Fruit fly (Drosophila melanogaster) whole organism, embryonic: ENCODE measurements around the gene Diedel2.

ENCODE experiments used
- Adf1 ChIP-seq: fragments of 200-800 bp; sonication (Bioruptor generic); IDR thresholded peaks from 2 replicates; pipeline ENCODE4 v1.3.6; 2022; ENCODE audit warnings: missing biosample characterization, missing genetic modification characterization
- CG10267 ChIP-seq: fragments of 200-800 bp; sonication (Bioruptor generic); optimal IDR thresholded peaks from 2 replicates; lab custom pipeline; 2018; ENCODE audit warnings: missing biosample characterization, mild to moderate bottlenecking, missing genetic modification characterization, moderate library complexity
- CG11504 ChIP-seq: fragments of 200-800 bp; sonication (Bioruptor generic); optimal IDR thresholded peaks from 3 replicates; lab custom pipeline; 2019; ENCODE audit warnings: missing biosample characterization, mild to moderate bottlenecking, missing genetic modification characterization, moderate library complexity
- CG11723 ChIP-seq: fragments of 200-800 bp; sonication (Bioruptor generic); optimal IDR thresholded peaks from 2 replicates; lab custom pipeline; 2017; ENCODE audit warnings: missing biosample characterization, mild to moderate bottlenecking, missing genetic modification characterization
- CG12219 ChIP-seq: fragments of 200-800 bp; sonication (Bioruptor generic); optimal IDR thresholded peaks from 3 replicates; lab custom pipeline; 2018; ENCODE audit warnings: missing biosample characterization, mild to moderate bottlenecking, missing genetic modification characterization
- CG12391 ChIP-seq: fragments of 200-800 bp; sonication (Bioruptor generic); optimal IDR thresholded peaks from 3 replicates; lab custom pipeline; 2018; ENCODE audit warnings: missing biosample characterization, mild to moderate bottlenecking, missing genetic modification characterization, moderate library complexity
- CG12942 ChIP-seq: fragments of 200-800 bp; sonication (Bioruptor generic); optimal IDR thresholded peaks from 3 replicates; lab custom pipeline; 2016; ENCODE audit warnings: missing biosample characterization, missing genetic modification characterization
- CG13287 ChIP-seq: fragments of 200-800 bp; sonication (Bioruptor generic); IDR thresholded peaks from 2 replicates; pipeline ENCODE4 v1.3.6; 2022; ENCODE audit warnings: missing biosample characterization, missing genetic modification characterization; ENCODE audit not compliant: partially characterized antibody
- CG14710 ChIP-seq: fragments of 200-800 bp; sonication (Bioruptor generic); optimal IDR thresholded peaks from 3 replicates; lab custom pipeline; 2019; ENCODE audit warnings: missing biosample characterization, mild to moderate bottlenecking, missing genetic modification characterization, moderate library complexity
- CG15696 ChIP-seq: fragments of 200-800 bp; sonication (Bioruptor generic); optimal IDR thresholded peaks from 2 replicates; lab custom pipeline; 2019; ENCODE audit warnings: missing biosample characterization, mild to moderate bottlenecking, missing genetic modification characterization, moderate library complexity
- CG16863 ChIP-seq: fragments of 200-800 bp; sonication (Bioruptor generic); optimal IDR thresholded peaks from 3 replicates; lab custom pipeline; 2016; ENCODE audit warnings: missing biosample characterization, missing genetic modification characterization
- CG17361 ChIP-seq: fragments of 200-800 bp; sonication (Bioruptor generic); IDR thresholded peaks from 3 replicates; pipeline ENCODE4 v1.3.6; 2022; ENCODE audit warnings: missing biosample characterization, missing genetic modification characterization
- CG3281 ChIP-seq: fragments of 200-800 bp; sonication (Bioruptor generic); optimal IDR thresholded peaks from 3 replicates; lab custom pipeline; 2017; ENCODE audit warnings: missing biosample characterization, mild to moderate bottlenecking, missing genetic modification characterization
- CG33557 ChIP-seq: fragments of 200-800 bp; sonication (Bioruptor generic); optimal IDR thresholded peaks from 2 replicates; lab custom pipeline; 2019; ENCODE audit warnings: missing biosample characterization, mild to moderate bottlenecking, missing genetic modification characterization, moderate library complexity
- CG3407 ChIP-seq: fragments of 200-800 bp; sonication (Bioruptor generic); optimal IDR thresholded peaks from 2 replicates; lab custom pipeline; 2018; ENCODE audit warnings: missing biosample characterization, mild to moderate bottlenecking, missing genetic modification characterization
- CG3847 ChIP-seq: fragments of 200-800 bp; sonication (Bioruptor generic); IDR thresholded peaks from 2 replicates; pipeline ENCODE4 v1.3.6; 2022; ENCODE audit warnings: missing biosample characterization, missing genetic modification characterization
- CG6272 ChIP-seq: fragments of 200-800 bp; sonication (Bioruptor generic); IDR thresholded peaks from 2 replicates; pipeline ENCODE4 v1.3.6; 2022; ENCODE audit warnings: missing biosample characterization, missing genetic modification characterization
- CG9817 ChIP-seq: fragments of 200-800 bp; sonication (Bioruptor generic); optimal IDR thresholded peaks from 2 replicates; lab custom pipeline; 2018; ENCODE audit warnings: missing biosample characterization, mild to moderate bottlenecking, missing genetic modification characterization, moderate library complexity
- CrebB ChIP-seq: fragments of 200-800 bp; sonication (Bioruptor generic); optimal IDR thresholded peaks from 3 replicates; lab custom pipeline; 2018; ENCODE audit warnings: missing biosample characterization, mild to moderate bottlenecking, missing genetic modification characterization
- Dip2 ChIP-seq: fragments of 200-800 bp; sonication (Bioruptor generic); IDR thresholded peaks from 2 replicates; pipeline ENCODE4 v1.3.6; 2022; ENCODE audit warnings: missing biosample characterization, missing genetic modification characterization
- Dip3 ChIP-seq: fragments of 200-800 bp; sonication (Bioruptor generic); optimal IDR thresholded peaks from 3 replicates; lab custom pipeline; 2016; ENCODE audit warnings: missing biosample characterization, missing genetic modification characterization
- Fer1 ChIP-seq: fragments of 200-800 bp; sonication (Bioruptor generic); optimal IDR thresholded peaks from 2 replicates; lab custom pipeline; 2017; ENCODE audit warnings: missing biosample characterization, mild to moderate bottlenecking, missing genetic modification characterization
- H15 ChIP-seq: fragments of 200-800 bp; sonication (Bioruptor generic); IDR thresholded peaks from 3 replicates; pipeline ENCODE4 v1.3.6; 2022; ENCODE audit warnings: missing biosample characterization, missing genetic modification characterization
- Hr78 ChIP-seq, 2 experiments: fragments of 200-800 bp in 1 of 2; fragments of >200 bp in 1 of 2; sonication (Bioruptor generic) in 1 of 2; optimal IDR thresholded peaks; 2 replicates each; lab custom pipeline; 2017 to 2019; ENCODE audit warnings: missing biosample characterization in 2 of 2, missing genetic modification characterization in 2 of 2, mild to moderate bottlenecking in 1 of 2, moderate library complexity in 1 of 2
- Neu2 ChIP-seq: fragments of 200-800 bp; sonication (Bioruptor generic); optimal IDR thresholded peaks from 3 replicates; lab custom pipeline; 2016; ENCODE audit warnings: missing biosample characterization, missing genetic modification characterization, borderline replicate concordance
- Optix ChIP-seq: fragments of 200-800 bp; sonication (Bioruptor generic); IDR thresholded peaks from 3 replicates; pipeline ENCODE4 v1.3.6; 2022; ENCODE audit warnings: missing biosample characterization, missing genetic modification characterization
- Side ChIP-seq: fragments of 200-800 bp; sonication (Bioruptor generic); optimal IDR thresholded peaks from 2 replicates; lab custom pipeline; 2016; ENCODE audit warnings: missing biosample characterization, missing genetic modification characterization
- Sox102F ChIP-seq: fragments of 200-800 bp; sonication (Bioruptor generic); optimal IDR thresholded peaks from 2 replicates; lab custom pipeline; 2018; ENCODE audit warnings: missing biosample characterization, mild to moderate bottlenecking, missing genetic modification characterization, moderate library complexity
- Stat92E ChIP-seq, 3 experiments: fragments of >200 bp in 2 of 3; fragments of 200-800 bp in 1 of 3; sonication (Bioruptor generic) in 1 of 3; optimal IDR thresholded peaks; 2 replicates each; lab custom pipeline; 2017 to 2019; ENCODE audit warnings: missing biosample characterization in 3 of 3, missing genetic modification characterization in 3 of 3, mild to moderate bottlenecking in 1 of 3, moderate library complexity in 1 of 3
- Usf ChIP-seq: fragments of 200-800 bp; sonication (Bioruptor generic); optimal IDR thresholded peaks from 2 replicates; lab custom pipeline; 2017; ENCODE audit warnings: missing genotype, missing biosample characterization, missing genetic modification characterization
- ab ChIP-seq: fragments of 200-800 bp; sonication (Bioruptor generic); optimal IDR thresholded peaks from 2 replicates; lab custom pipeline; 2016; ENCODE audit warnings: missing biosample characterization, missing genetic modification characterization
- ci ChIP-seq: fragments of 200-800 bp; sonication (Bioruptor generic); IDR thresholded peaks from 3 replicates; pipeline ENCODE4 v1.3.6; 2022; ENCODE audit warnings: missing biosample characterization, missing genetic modification characterization
- crp ChIP-seq, 2 experiments: fragments of 200-800 bp; sonication (Bioruptor generic); optimal IDR thresholded peaks; 2 replicates in 1 of 2; 3 replicates in 1 of 2; lab custom pipeline; 2017; ENCODE audit warnings: missing biosample characterization in 2 of 2, missing genetic modification characterization in 2 of 2, mild to moderate bottlenecking in 1 of 2, moderate library complexity in 1 of 2
- en ChIP-seq: fragments of 200-800 bp; sonication (Bioruptor generic); optimal IDR thresholded peaks from 2 replicates; lab custom pipeline; 2016; ENCODE audit warnings: missing biosample characterization, missing genetic modification characterization
- gcm2 ChIP-seq: fragments of 200-800 bp; sonication (Bioruptor generic); optimal IDR thresholded peaks from 2 replicates; lab custom pipeline; 2016; ENCODE audit warnings: missing biosample characterization, missing genetic modification characterization
- ham ChIP-seq: fragments of 200-800 bp; sonication (Bioruptor generic); IDR thresholded peaks from 2 replicates; pipeline ENCODE4 v1.3.6; 2022; ENCODE audit warnings: missing biosample characterization, missing genetic modification characterization
- hbn ChIP-seq: fragments of 200-800 bp; sonication (Bioruptor generic); IDR thresholded peaks from 2 replicates; pipeline ENCODE4 v1.3.6; 2022; ENCODE audit warnings: missing biosample characterization, missing genetic modification characterization; ENCODE audit not compliant: partially characterized antibody
- hth ChIP-seq: fragments of >200 bp; optimal IDR thresholded peaks from 2 replicates; lab custom pipeline; 2017; ENCODE audit warnings: inconsistent platforms
- lab ChIP-seq: fragments of 200-800 bp; sonication (Bioruptor generic); optimal IDR thresholded peaks from 3 replicates; lab custom pipeline; 2017; ENCODE audit warnings: missing biosample characterization, missing genetic modification characterization, mild to moderate bottlenecking, moderate library complexity, missing genetic modification reagents
- nom ChIP-seq: fragments of 200-800 bp; sonication (Bioruptor generic); optimal IDR thresholded peaks from 2 replicates; lab custom pipeline; 2017; ENCODE audit warnings: missing biosample characterization, missing genetic modification characterization, mild to moderate bottlenecking, moderate library complexity, missing genetic modification reagents
- org-1 ChIP-seq: fragments of 200-800 bp; sonication (Bioruptor generic); optimal IDR thresholded peaks from 2 replicates; lab custom pipeline; 2017; ENCODE audit warnings: missing biosample characterization, missing genetic modification characterization
- pb ChIP-seq: fragments of 200-800 bp; sonication (Bioruptor generic); optimal IDR thresholded peaks from 3 replicates; lab custom pipeline; 2016; ENCODE audit warnings: missing biosample characterization, missing genetic modification characterization
- pnt ChIP-seq: fragments of 200-800 bp; sonication (Bioruptor generic); optimal IDR thresholded peaks from 3 replicates; lab custom pipeline; 2016; ENCODE audit warnings: missing biosample characterization, missing genetic modification characterization
- pros ChIP-seq: fragments of 200-800 bp; sonication (Bioruptor generic); optimal IDR thresholded peaks from 3 replicates; lab custom pipeline; 2019; ENCODE audit warnings: missing biosample characterization, mild to moderate bottlenecking, missing genetic modification characterization, moderate library complexity
- rib ChIP-seq: fragments of 200-800 bp; sonication (Bioruptor generic); IDR thresholded peaks from 2 replicates; pipeline ENCODE4 v1.3.6; 2022; ENCODE audit warnings: missing biosample characterization, missing genetic modification characterization
- scrt ChIP-seq: fragments of 200-800 bp; sonication (Bioruptor generic); optimal IDR thresholded peaks from 2 replicates; lab custom pipeline; 2018; ENCODE audit warnings: missing biosample characterization, mild to moderate bottlenecking, missing genetic modification characterization, moderate library complexity
- vfl ChIP-seq: fragments of 200-800 bp; sonication (Bioruptor generic); optimal IDR thresholded peaks from 2 replicates; lab custom pipeline; 2016; ENCODE audit warnings: missing biosample characterization, missing genetic modification characterization
- wek ChIP-seq: fragments of 200-800 bp; sonication (Bioruptor generic); optimal IDR thresholded peaks from 3 replicates; lab custom pipeline; 2018; ENCODE audit warnings: missing biosample characterization, mild to moderate bottlenecking, missing genetic modification characterization, moderate library complexity
- zfh1 ChIP-seq: fragments of 200-800 bp; sonication (Bioruptor generic); IDR thresholded peaks from 3 replicates; pipeline ENCODE4 v1.3.6; 2022; ENCODE audit warnings: missing biosample characterization, missing genetic modification characterization

Diedel2 gene

dm6 chr3R:29618515-29619157 lies 10.4 kb downstream of the Diedel2 start, which contains the start of gene CG1907 (continued):
- TF ChIP-seq CG9817 (tag; lab: Kevin White, UChicago) (peak; percentile 97), CG6272 (GFP tag; lab: Robert Waterston, UW) (peak; percentile 96), Neu2 (GFP tag; lab: Kevin White, UChicago) (no peak), CG12942 (GFP tag; lab: Kevin White, UChicago) (peak; percentile 96), CG12219 (GFP tag; lab: Kevin White, UChicago) (peak; percentile 95), CG11723 (peak; percentile 98), hth (lab: Kevin White, UChicago) (no peak), Fer1 (GFP tag; lab: Kevin White, UChicago) (peak; percentile 99), Side (GFP tag; lab: Kevin White, UChicago) (peak; percentile 75), Stat92E (GFP tag; optimal IDR thresholded peaks at IDR 0.05; lab: Kevin White, UChicago) (peak in 1 of 3 experiments; percentile 95), lab (GFP tag; lab: Kevin White, UChicago) (peak; percentile 99), ham (GFP tag; lab: Robert Waterston, UW) (peak; percentile 90), CG11504 (tag; lab: Kevin White, UChicago) (peak; percentile 97), crp (GFP tag; optimal IDR thresholded peaks at IDR 0.05; lab: Kevin White, UChicago) (peak; percentile 42 to 87), CG16863 (GFP tag; lab: Kevin White, UChicago) (peak; percentile 78), en (peak; percentile 57), CG3407 (GFP tag; lab: Kevin White, UChicago) (peak; percentile 96), pnt (GFP tag; lab: Kevin White, UChicago) (peak; percentile 82), hbn (GFP tag; lab: Robert Waterston, UW) (no peak), scrt (GFP tag; lab: Kevin White, UChicago) (peak; percentile 95), CG3847 (peak; percentile 98), rib (GFP tag; lab: Robert Waterston, UW) (peak; percentile 98), Optix (GFP tag; lab: Robert Waterston, UW) (peak; percentile 97), CG12391 (tag; lab: Kevin White, UChicago) (peak; percentile 99), nom (GFP tag; lab: Kevin White, UChicago) (peak; percentile 95), Dip3 (peak; percentile 78), Dip2 (GFP tag; lab: Robert Waterston, UW) (peak; percentile 68), CG15696 (tag; lab: Kevin White, UChicago) (peak; percentile 98), CG17361 (peak; percentile 99), Adf1 (GFP tag; lab: Robert Waterston, UW) (peak; percentile 87), ab (GFP tag; lab: Kevin White, UChicago) (peak; percentile 71), CG3281 (GFP tag; lab: Kevin White, UChicago) (peak; percentile 98), CG14710 (tag; lab: Kevin White, UChicago) (peak; percentile 98), pb (GFP tag; lab: Kevin White, UChicago) (peak; percentile 74), CrebB (tag; lab: Kevin White, UChicago) (peak; percentile 95), wek (peak; percentile 78), vfl (GFP tag; lab: Kevin White, UChicago) (peak; percentile 82), org-1 (peak; percentile 97), CG10267 (tag; lab: Kevin White, UChicago) (peak; percentile 99), ci (GFP tag; lab: Robert Waterston, UW) (peak; percentile 99), zfh1 (GFP tag; lab: Robert Waterston, UW) (peak; percentile 99), H15 (GFP tag; lab: Robert Waterston, UW) (peak; percentile 98), CG33557 (peak; percentile 97), Hr78 (GFP tag; optimal IDR thresholded peaks at IDR 0.05; lab: Kevin White, UChicago) (peak in 1 of 2 experiments; percentile 94), gcm2 (peak; percentile 62), Sox102F (peak; percentile 98), Usf (GFP tag; lab: Kevin White, UChicago) (peak; percentile 95), pros (GFP tag; lab: Kevin White, UChicago) (peak; percentile 67), CG13287 (peak; percentile 74)
